Worm (Caenorhabditis elegans): ENCODE measurements around the gene C30G12.2.

C30G12.2 gene

ce11 chrII:7325063-7325480 is 34.8 kb downstream of the C30G12.2 start:
- no peak for TF ChIP-seq ceh-16 (tag; optimal IDR thresholded peaks at IDR 0.05)
- TF ChIP-seq R02D3.7 (tag; optimal IDR thresholded peaks at IDR 0.05): no peak
- TF ChIP-seq skn-1 (tag; optimal IDR thresholded peaks at IDR 0.05): no peak
- no peak for TF ChIP-seq ama-1 (optimal IDR thresholded peaks at IDR 0.05)
- peak; percentile 37 for TF ChIP-seq lin-39 (tag; optimal IDR thresholded peaks at IDR 0.05)
- no peak for TF ChIP-seq lsy-12 (tag; optimal IDR thresholded peaks at IDR 0.05)
- peak; percentile 37 for TF ChIP-seq nfya-1 (tag; optimal IDR thresholded peaks at IDR 0.05; ENCODE audit: insufficient read depth)
- TF ChIP-seq tbx-2 (tag; optimal IDR thresholded peaks at IDR 0.05): no peak
- peak; percentile 67 for TF ChIP-seq fkh-10 (GFP tag; optimal IDR thresholded peaks at IDR 0.05)
- no peak for TF ChIP-seq pqm-1 (tag; optimal IDR thresholded peaks at IDR 0.05)
- no peak for TF ChIP-seq nhr-25 (tag; optimal IDR thresholded peaks at IDR 0.05)
- TF ChIP-seq ceh-9 (tag; optimal IDR thresholded peaks at IDR 0.05): no peak

ce11 chrII:7326199-7326598 is 36.0 kb downstream of the C30G12.2 start:
- no peak for TF ChIP-seq unc-62 (GFP tag; optimal IDR thresholded peaks at IDR 0.05)
- peak; percentile 60 for TF ChIP-seq fkh-10 (GFP tag; optimal IDR thresholded peaks at IDR 0.05)

ce11 chrII:7326997-7327396 is 36.8 kb downstream of the C30G12.2 start:
- TF ChIP-seq aly-2 (tag; optimal IDR thresholded peaks at IDR 0.05): no peak
- peak; percentile 16 for TF ChIP-seq snpc-4 (tag; optimal IDR thresholded peaks at IDR 0.05)
- TF ChIP-seq nhr-237 (tag; optimal IDR thresholded peaks at IDR 0.05): no peak
- peak; percentile 18 for TF ChIP-seq lsy-12 (tag; optimal IDR thresholded peaks at IDR 0.05)
- TF ChIP-seq nhr-11 (tag; optimal IDR thresholded peaks at IDR 0.05): peak; percentile 7
- peak; percentile 21 for TF ChIP-seq lin-15B (tag; optimal IDR thresholded peaks at IDR 0.05)
- no peak for TF ChIP-seq elt-2 (tag; optimal IDR thresholded peaks at IDR 0.05)
- no peak for TF ChIP-seq nhr-28 (tag; optimal IDR thresholded peaks at IDR 0.05)
- no peak for TF ChIP-seq nhr-76 (tag; optimal IDR thresholded peaks at IDR 0.05)
- no peak for TF ChIP-seq nhr-25 (tag; optimal IDR thresholded peaks at IDR 0.05)
- peak; percentile 39 for TF ChIP-seq tbx-2 (tag; optimal IDR thresholded peaks at IDR 0.05)
- TF ChIP-seq lin-39 (tag; optimal IDR thresholded peaks at IDR 0.05): peak; percentile 77
- TF ChIP-seq eor-1 (tag; optimal IDR thresholded peaks at IDR 0.05): no peak
- no peak for TF ChIP-seq skn-1 (tag; optimal IDR thresholded peaks at IDR 0.05)
- peak; percentile 30 for TF ChIP-seq hmg-11 (tag; optimal IDR thresholded peaks at IDR 0.05)
- TF ChIP-seq mdl-1 (tag; optimal IDR thresholded peaks at IDR 0.05): peak; percentile 22
- peak; percentile 72 for TF ChIP-seq fkh-10 (GFP tag; optimal IDR thresholded peaks at IDR 0.05)
- TF ChIP-seq nfya-1 (tag; optimal IDR thresholded peaks at IDR 0.05; ENCODE audit: insufficient read depth): peak; percentile 78
- TF ChIP-seq elt-1 (tag; optimal IDR thresholded peaks at IDR 0.05): no peak
- TF ChIP-seq fkh-2 (tag; optimal IDR thresholded peaks at IDR 0.05): no peak
- peak; percentile 24 for TF ChIP-seq egl-5 (tag; optimal IDR thresholded peaks at IDR 0.05)

ce11 chrII:7331224-7331623 is 41.0 kb downstream of the C30G12.2 start, which contains the start of gene npax-1:
Gene npax-1 (minus strand): TSS chrII:7331324.
- TF ChIP-seq ceh-82 (tag; optimal IDR thresholded peaks at IDR 0.05) (no peak), fos-1 (tag; optimal IDR thresholded peaks at IDR 0.05) (no peak), mdl-1 (tag; optimal IDR thresholded peaks at IDR 0.05) (no peak), nhr-77 (tag; optimal IDR thresholded peaks at IDR 0.05) (no peak), fkh-2 (tag; optimal IDR thresholded peaks at IDR 0.05) (no peak), nhr-25 (tag; optimal IDR thresholded peaks at IDR 0.05) (no peak)

- peak; percentile 95 for TF ChIP-seq pqm-1 (tag; optimal IDR thresholded peaks at IDR 0.05)
- peak; percentile 66 for TF ChIP-seq lsy-12 (tag; optimal IDR thresholded peaks at IDR 0.05)
- TF ChIP-seq nhr-25 (tag; optimal IDR thresholded peaks at IDR 0.05): peak; percentile 90
- peak; percentile 63 for TF ChIP-seq mdl-1 (tag; optimal IDR thresholded peaks at IDR 0.05)
- TF ChIP-seq nhr-23 (tag; optimal IDR thresholded peaks at IDR 0.05): peak; percentile 92
- TF ChIP-seq R02D3.7 (tag; optimal IDR thresholded peaks at IDR 0.05): peak; percentile 10
- no peak for TF ChIP-seq eor-1 (tag; optimal IDR thresholded peaks at IDR 0.05)
- TF ChIP-seq lin-15B (tag; optimal IDR thresholded peaks at IDR 0.05): peak; percentile 2
- no peak for TF ChIP-seq fos-1 (tag; optimal IDR thresholded peaks at IDR 0.05)
- TF ChIP-seq lin-39 (tag; optimal IDR thresholded peaks at IDR 0.05): peak; percentile 67
- TF ChIP-seq nhr-11 (tag; optimal IDR thresholded peaks at IDR 0.05): no peak
- TF ChIP-seq nhr-12 (tag; optimal IDR thresholded peaks at IDR 0.05): no peak
- TF ChIP-seq elt-3 (tag; optimal IDR thresholded peaks at IDR 0.05): peak in 2 of 3 experiments; percentile 34 to 69
- TF ChIP-seq elt-2 (tag; optimal IDR thresholded peaks at IDR 0.05): peak; percentile 94
- peak; percentile 37 for TF ChIP-seq snpc-4 (tag; optimal IDR thresholded peaks at IDR 0.05)
- no peak for TF ChIP-seq ztf-11 (tag; optimal IDR thresholded peaks at IDR 0.05)
- TF ChIP-seq nhr-237 (tag; optimal IDR thresholded peaks at IDR 0.05): no peak
- TF ChIP-seq daf-12 (tag; optimal IDR thresholded peaks at IDR 0.05): no peak
- no peak for TF ChIP-seq unc-62 (GFP tag; optimal IDR thresholded peaks at IDR 0.05)
- TF ChIP-seq nhr-76 (tag; optimal IDR thresholded peaks at IDR 0.05): no peak
- TF ChIP-seq ama-1 (optimal IDR thresholded peaks at IDR 0.05): peak; percentile 17
- TF ChIP-seq tbx-2 (tag; optimal IDR thresholded peaks at IDR 0.05): peak; percentile 75
- TF ChIP-seq fkh-10 (GFP tag; optimal IDR thresholded peaks at IDR 0.05): no peak
- TF ChIP-seq nhr-28 (tag; optimal IDR thresholded peaks at IDR 0.05): no peak
- TF ChIP-seq ceh-28 (tag; optimal IDR thresholded peaks at IDR 0.05): peak; percentile 67
- peak; percentile 53 for TF ChIP-seq ztf-4 (tag; optimal IDR thresholded peaks at IDR 0.05)
- peak; percentile 61 for TF ChIP-seq hmg-11 (tag; optimal IDR thresholded peaks at IDR 0.05)
- peak; percentile 72 for TF ChIP-seq nfya-1 (tag; optimal IDR thresholded peaks at IDR 0.05; ENCODE audit: insufficient read depth)
- no peak for TF ChIP-seq ceh-9 (tag; optimal IDR thresholded peaks at IDR 0.05)
- TF ChIP-seq egl-27 (tag; optimal IDR thresholded peaks at IDR 0.05): no peak
- peak; percentile 91 for TF ChIP-seq pha-4 (tag; optimal IDR thresholded peaks at IDR 0.05)
- TF ChIP-seq nhr-77 (tag; optimal IDR thresholded peaks at IDR 0.05): no peak
- peak; percentile 99 for TF ChIP-seq nhr-43 (tag; optimal IDR thresholded peaks at IDR 0.05; ENCODE audit: poor library complexity, severe bottlenecking)
- TF ChIP-seq ZK546.5 (tag; optimal IDR thresholded peaks at IDR 0.05): no peak
These were observed 47.3 kb downstream of the C30G12.2 start for ce11 chrII:7337469-7337893.
